Fruit fly (Drosophila melanogaster) whole organism, pupa: ENCODE results near the gene CG32985.

Experiments used
- CG10348 ChIP-seq: fragments of 200-800 bp; sonication (Bioruptor generic); IDR thresholded peaks from 2 replicates; pipeline ENCODE4 v1.3.6; 2022; ENCODE audit warnings: missing biosample characterization, missing genetic modification characterization
- CG12605 ChIP-seq: fragments of 200-800 bp; sonication (Bioruptor generic); IDR thresholded peaks from 2 replicates; pipeline ENCODE4 v1.3.6; 2022; ENCODE audit warnings: missing biosample characterization, missing genetic modification characterization
- CG13204 ChIP-seq: fragments of 200-800 bp; sonication (Bioruptor generic); optimal IDR thresholded peaks from 2 replicates; lab custom pipeline; 2018; ENCODE audit warnings: missing biosample characterization, mild to moderate bottlenecking, missing genetic modification characterization, moderate library complexity
- CG14655 ChIP-seq: fragments of 200-800 bp; sonication (Bioruptor generic); optimal IDR thresholded peaks from 3 replicates; lab custom pipeline; 2017; ENCODE audit warnings: mild to moderate bottlenecking, missing biosample characterization, missing genetic modification reagents, missing genetic modification characterization
- CG15710 ChIP-seq: fragments of 200-800 bp; sonication (Bioruptor generic); optimal IDR thresholded peaks from 2 replicates; lab custom pipeline; 2018; ENCODE audit warnings: missing biosample characterization, mild to moderate bottlenecking, missing genetic modification characterization, moderate library complexity
- CG17806 ChIP-seq: fragments of 200-800 bp; sonication (Bioruptor generic); optimal IDR thresholded peaks from 2 replicates; lab custom pipeline; 2018; ENCODE audit warnings: missing biosample characterization, mild to moderate bottlenecking, missing genetic modification characterization, moderate library complexity
- CG32121 ChIP-seq: fragments of 200-800 bp; sonication (Bioruptor generic); IDR thresholded peaks from 2 replicates; pipeline ENCODE4 v1.3.6; 2022; ENCODE audit warnings: missing biosample characterization, missing genetic modification characterization
- CG34367 ChIP-seq: fragments of 200-800 bp; sonication (Bioruptor generic); optimal IDR thresholded peaks from 2 replicates; lab custom pipeline; 2018; ENCODE audit warnings: missing biosample characterization, mild to moderate bottlenecking, missing genetic modification characterization
- CG4496 ChIP-seq: fragments of 200-800 bp; sonication (Bioruptor generic); IDR thresholded peaks from 3 replicates; pipeline ENCODE4 v1.3.6; 2022; ENCODE audit warnings: missing biosample characterization, missing genetic modification characterization
- CG8159 ChIP-seq: fragments of 200-800 bp; sonication (Bioruptor generic); optimal IDR thresholded peaks from 3 replicates; lab custom pipeline; 2018; ENCODE audit warnings: missing biosample characterization, mild to moderate bottlenecking, missing genetic modification characterization, moderate library complexity
- CG8301 ChIP-seq: fragments of 200-800 bp; sonication (Bioruptor generic); optimal IDR thresholded peaks from 2 replicates; lab custom pipeline; 2018; ENCODE audit warnings: missing biosample characterization, mild to moderate bottlenecking, missing genetic modification characterization
- CG9948 ChIP-seq: fragments of 200-800 bp; sonication (Bioruptor generic); optimal IDR thresholded peaks from 2 replicates; lab custom pipeline; 2018; ENCODE audit warnings: missing biosample characterization, mild to moderate bottlenecking, missing genetic modification characterization, moderate library complexity
- D1 ChIP-seq: fragments of 200-800 bp; sonication (Bioruptor generic); optimal IDR thresholded peaks from 2 replicates; lab custom pipeline; 2018; ENCODE audit warnings: missing biosample characterization, mild to moderate bottlenecking, missing genetic modification characterization, moderate library complexity
- EcR ChIP-seq: fragments of 200-800 bp; sonication (Bioruptor generic); optimal IDR thresholded peaks from 3 replicates; lab custom pipeline; 2019; ENCODE audit warnings: missing biosample characterization, missing genetic modification characterization, mild to moderate bottlenecking, moderate library complexity, missing genetic modification reagents
- Ets98B ChIP-seq: fragments of 200-800 bp; sonication (Bioruptor generic); IDR thresholded peaks from 2 replicates; pipeline ENCODE4 v1.3.6; 2022; ENCODE audit warnings: missing biosample characterization, missing genetic modification characterization
- Pif1A ChIP-seq: fragments of 200-800 bp; sonication (Bioruptor generic); optimal IDR thresholded peaks from 3 replicates; lab custom pipeline; 2016; ENCODE audit warnings: missing biosample characterization, missing genetic modification characterization
- Pif1B ChIP-seq: fragments of 200-800 bp; sonication (Bioruptor generic); optimal IDR thresholded peaks from 3 replicates; lab custom pipeline; 2016; ENCODE audit warnings: missing biosample characterization, missing genetic modification characterization
- Snoo ChIP-seq: fragments of 200-800 bp; sonication (Bioruptor generic); optimal IDR thresholded peaks from 3 replicates; lab custom pipeline; 2017; ENCODE audit warnings: missing biosample characterization, mild to moderate bottlenecking, missing genetic modification characterization, inconsistent platforms
- fd96Ca ChIP-seq: fragments of 200-800 bp; sonication (Bioruptor generic); IDR thresholded peaks from 3 replicates; pipeline ENCODE4 v1.3.6; 2022; ENCODE audit warnings: missing biosample characterization, missing genetic modification characterization
- gl ChIP-seq: fragments of 200-800 bp; sonication (Bioruptor generic); optimal IDR thresholded peaks from 2 replicates; lab custom pipeline; 2018; ENCODE audit warnings: missing biosample characterization, mild to moderate bottlenecking, missing genetic modification characterization
- rn ChIP-seq: fragments of 200-800 bp; sonication (Bioruptor generic); IDR thresholded peaks from 2 replicates; pipeline ENCODE4 v1.3.6; 2022; ENCODE audit warnings: missing biosample characterization, missing genetic modification characterization

The CG32985 gene

DNA sequence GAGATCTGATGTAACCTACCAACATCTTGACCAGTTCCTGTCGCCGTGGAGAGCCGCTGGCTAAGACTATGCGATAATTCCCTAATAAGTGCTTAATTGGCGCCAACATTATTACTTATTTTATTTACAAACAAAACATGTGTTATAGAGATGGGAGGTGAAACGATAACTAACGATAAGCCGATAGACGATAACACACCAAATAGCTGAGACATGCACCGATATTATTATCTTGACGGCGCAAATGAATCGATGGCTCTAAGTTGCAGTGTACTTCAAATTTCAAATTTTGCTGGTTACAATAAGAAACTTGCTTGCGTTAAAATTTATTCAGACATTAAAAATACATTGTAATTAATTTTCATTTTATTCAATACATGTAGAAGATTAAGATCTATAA is 19.2 kb upstream of the CG32985 start, which contains the start of gene CG9515:
CG9515 (minus strand) TSS at position 148 of the 400 bp plus-strand sequence.
- no peak for TF ChIP-seq fd96Ca
- TF ChIP-seq CG8301 (tag; lab: Kevin White, UChicago) = no peak
- TF ChIP-seq Pif1B = no peak
- TF ChIP-seq CG14655 = no peak
- TF ChIP-seq CG10348 (GFP tag; lab: Robert Waterston, UW) = no peak
- TF ChIP-seq CG4496 (GFP tag; lab: Robert Waterston, UW) = no peak
- no peak for TF ChIP-seq Pif1A (GFP tag; lab: Kevin White, UChicago)
- TF ChIP-seq CG34367 = no peak
- TF ChIP-seq CG32121 (GFP tag; lab: Robert Waterston, UW) = no peak
- no peak for TF ChIP-seq CG9948 (tag; lab: Kevin White, UChicago)
- TF ChIP-seq CG8159 (tag; lab: Kevin White, UChicago) = no peak
- TF ChIP-seq rn = no peak
- no peak for TF ChIP-seq CG15710 (tag; lab: Kevin White, UChicago)
- TF ChIP-seq Ets98B (GFP tag; lab: Robert Waterston, UW) = no peak
- TF ChIP-seq D1 (tag; lab: Kevin White, UChicago) = no peak
- no peak for TF ChIP-seq CG13204 (GFP tag; lab: Kevin White, UChicago)
- no peak for TF ChIP-seq Snoo (tag; lab: Kevin White, UChicago)
- no peak for TF ChIP-seq CG12605 (GFP tag; lab: Robert Waterston, UW)
- no peak for TF ChIP-seq CG17806 (tag; lab: Kevin White, UChicago)
- TF ChIP-seq gl (tag; lab: Kevin White, UChicago) = no peak

DNA sequence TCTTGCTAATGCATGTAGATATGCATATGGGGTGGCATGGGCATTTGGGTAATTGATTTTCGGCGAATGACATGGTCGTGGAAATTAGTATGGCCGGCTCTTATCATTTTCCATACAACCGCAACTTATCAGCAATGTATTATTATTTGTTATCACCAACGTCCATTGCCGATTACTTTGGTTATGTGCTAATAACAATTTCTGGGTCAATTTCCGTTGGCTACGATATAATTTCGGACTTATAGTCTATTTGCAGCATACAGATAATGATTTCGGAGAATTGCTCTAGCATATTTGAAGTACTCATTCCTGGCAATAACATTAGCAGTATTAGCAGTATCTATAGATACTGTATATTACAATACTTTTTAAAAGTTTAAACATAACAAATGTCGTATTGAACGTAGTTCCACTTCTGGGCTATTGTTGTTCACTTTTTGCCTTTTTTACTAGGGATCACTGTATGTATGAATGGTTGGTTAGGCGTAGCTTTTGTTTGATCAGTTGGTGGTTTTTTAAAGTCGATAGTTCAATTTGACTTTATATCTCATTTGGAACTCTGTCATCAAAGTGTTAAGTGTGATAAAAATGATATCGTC is 15.5 kb upstream of the CG32985 start, which contains the start of gene CG46397:
CG46397 (plus strand) TSS at position 549 of the 599 bp plus-strand sequence.
- TF ChIP-seq Snoo (tag; lab: Kevin White, UChicago) = no peak
- no peak for TF ChIP-seq CG15710 (tag; lab: Kevin White, UChicago)
- no peak for TF ChIP-seq CG12605 (GFP tag; lab: Robert Waterston, UW)
- no peak for TF ChIP-seq CG32121 (GFP tag; lab: Robert Waterston, UW)
- TF ChIP-seq gl (tag; lab: Kevin White, UChicago) = no peak
- no peak for TF ChIP-seq fd96Ca
- no peak for TF ChIP-seq CG4496 (GFP tag; lab: Robert Waterston, UW)
- TF ChIP-seq CG14655 = no peak
- no peak for TF ChIP-seq CG13204 (GFP tag; lab: Kevin White, UChicago)
- TF ChIP-seq CG17806 (tag; lab: Kevin White, UChicago) = no peak
- TF ChIP-seq CG34367 = no peak
- TF ChIP-seq Ets98B (GFP tag; lab: Robert Waterston, UW) = no peak
- no peak for TF ChIP-seq CG8159 (tag; lab: Kevin White, UChicago)
- TF ChIP-seq CG8301 (tag; lab: Kevin White, UChicago) = no peak
- TF ChIP-seq D1 (tag; lab: Kevin White, UChicago) = no peak
- TF ChIP-seq Pif1A (GFP tag; lab: Kevin White, UChicago) = no peak

DNA sequence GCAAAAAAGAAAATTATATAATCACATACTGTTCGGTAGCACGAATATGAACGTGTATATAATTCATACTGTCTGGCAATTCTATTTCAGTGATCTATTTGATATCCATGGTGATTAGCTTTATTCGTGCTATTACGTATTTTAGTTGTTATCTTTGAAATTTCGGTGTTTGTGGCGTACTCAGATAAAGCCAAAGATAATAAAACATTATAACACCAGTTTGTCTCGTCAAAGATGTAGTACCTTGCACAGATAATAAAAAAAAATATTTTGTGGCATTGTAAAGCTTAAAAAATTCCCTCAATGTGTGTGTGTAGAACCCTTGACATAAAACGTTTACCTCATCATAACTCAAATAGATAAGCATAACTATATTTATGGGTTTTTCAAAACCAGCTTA is 14.3 kb upstream of the CG32985 start:
- TF ChIP-seq CG14655 (no peak), CG8301 (tag; lab: Kevin White, UChicago) (no peak), CG17806 (tag; lab: Kevin White, UChicago) (no peak), Pif1B (no peak), CG4496 (GFP tag; lab: Robert Waterston, UW) (no peak), Pif1A (GFP tag; lab: Kevin White, UChicago) (no peak), CG12605 (GFP tag; lab: Robert Waterston, UW) (no peak), rn (no peak), CG9948 (tag; lab: Kevin White, UChicago) (no peak), fd96Ca (no peak), CG32121 (GFP tag; lab: Robert Waterston, UW) (no peak), CG34367 (no peak), CG10348 (GFP tag; lab: Robert Waterston, UW) (no peak), CG15710 (tag; lab: Kevin White, UChicago) (no peak), Snoo (tag; lab: Kevin White, UChicago) (no peak), D1 (tag; lab: Kevin White, UChicago) (no peak)

DNA sequence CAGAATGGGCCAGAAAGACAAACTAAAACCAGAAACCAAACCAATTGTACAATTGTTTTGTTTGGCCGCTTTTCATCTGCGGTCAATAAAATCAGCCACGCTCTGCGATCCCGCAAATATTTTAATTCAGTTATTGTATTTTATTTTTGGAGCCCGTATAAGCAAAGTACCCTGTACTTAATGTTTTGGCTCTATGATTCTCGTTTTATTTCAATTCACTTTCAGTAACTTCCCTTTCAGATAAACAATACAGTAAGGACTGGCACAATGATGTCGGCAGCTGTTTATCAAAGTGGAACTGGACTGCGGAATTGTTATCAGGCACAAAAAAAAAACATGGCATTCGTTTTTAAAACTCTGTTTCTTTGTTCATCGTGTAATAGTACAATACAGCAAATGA is 13.7 kb upstream of the CG32985 start:
- TF ChIP-seq Snoo (tag; lab: Kevin White, UChicago) = no peak
- TF ChIP-seq CG17806 (tag; lab: Kevin White, UChicago) = no peak
- TF ChIP-seq Ets98B (GFP tag; lab: Robert Waterston, UW) = no peak
- no peak for TF ChIP-seq CG15710 (tag; lab: Kevin White, UChicago)
- no peak for TF ChIP-seq Pif1B
- no peak for TF ChIP-seq CG13204 (GFP tag; lab: Kevin White, UChicago)
- no peak for TF ChIP-seq CG34367
- TF ChIP-seq CG8159 (tag; lab: Kevin White, UChicago) = no peak
- TF ChIP-seq Pif1A (GFP tag; lab: Kevin White, UChicago) = no peak
- no peak for TF ChIP-seq CG32121 (GFP tag; lab: Robert Waterston, UW)
- no peak for TF ChIP-seq CG8301 (tag; lab: Kevin White, UChicago)
- TF ChIP-seq CG10348 (GFP tag; lab: Robert Waterston, UW) = no peak
- TF ChIP-seq CG12605 (GFP tag; lab: Robert Waterston, UW) = no peak
- no peak for TF ChIP-seq EcR
- no peak for TF ChIP-seq CG9948 (tag; lab: Kevin White, UChicago)

DNA sequence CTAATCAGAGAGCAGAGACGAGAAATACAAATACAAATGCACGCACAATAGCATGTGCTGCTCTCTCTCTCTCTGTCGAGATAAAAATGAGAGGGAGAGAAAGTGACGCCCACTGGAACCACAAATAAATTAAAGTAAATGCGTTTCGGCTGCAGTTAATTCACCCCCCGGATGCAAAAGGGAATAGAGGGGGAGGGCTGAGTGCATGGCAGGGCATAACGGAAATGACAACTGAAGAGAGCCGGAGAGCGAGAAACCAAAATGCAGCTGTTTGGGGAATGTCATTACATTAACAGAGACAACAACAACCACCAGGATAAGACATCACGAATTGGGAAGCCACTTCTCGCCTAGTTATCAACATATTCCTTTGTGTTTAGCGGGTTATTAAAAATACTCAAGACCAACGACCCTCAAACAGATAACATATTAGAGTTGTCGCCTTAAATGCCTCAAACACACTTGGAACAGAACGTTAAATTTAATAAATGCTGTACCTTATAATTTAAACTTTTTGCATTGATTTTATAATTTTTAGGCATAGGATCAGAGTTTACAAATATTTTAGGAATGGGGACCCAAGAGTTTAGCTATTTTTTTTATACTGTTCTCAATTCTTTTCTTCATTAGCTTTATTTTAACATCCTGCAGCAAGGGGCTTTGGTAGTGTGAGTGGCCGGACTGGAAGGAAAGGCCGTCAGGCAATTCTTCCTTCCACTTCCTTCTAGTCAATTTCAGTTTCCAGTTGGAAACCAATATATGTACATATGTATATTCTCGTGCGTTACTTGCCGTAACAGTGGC is 12.2 kb upstream of the CG32985 start:
- TF ChIP-seq CG10348 (GFP tag; lab: Robert Waterston, UW) (no peak), CG4496 (GFP tag; lab: Robert Waterston, UW) (0 out of 3 replicates have a peak, but pooled peaks have one; percentile 51), CG8301 (tag; lab: Kevin White, UChicago) (peak; percentile 26), rn (no peak), CG9948 (tag; lab: Kevin White, UChicago) (peak; percentile 75), EcR (peak; percentile 67), CG14655 (peak; percentile 73), Snoo (tag; lab: Kevin White, UChicago) (peak; percentile 64), D1 (tag; lab: Kevin White, UChicago) (peak; percentile 51), gl (tag; lab: Kevin White, UChicago) (no peak), CG32121 (GFP tag; lab: Robert Waterston, UW) (no peak), fd96Ca (no peak), Pif1B (peak; percentile 50), Pif1A (GFP tag; lab: Kevin White, UChicago) (peak; percentile 65), CG34367 (peak; percentile 20), CG8159 (tag; lab: Kevin White, UChicago) (peak; percentile 80), CG12605 (GFP tag; lab: Robert Waterston, UW) (peak; percentile 41; the same call in 1 of the 2 replicates), CG15710 (tag; lab: Kevin White, UChicago) (peak; percentile 62), Ets98B (GFP tag; lab: Robert Waterston, UW) (peak; percentile 27; the same call in 1 of the 2 replicates), CG17806 (tag; lab: Kevin White, UChicago) (peak; percentile 62), CG13204 (GFP tag; lab: Kevin White, UChicago) (no peak)
